Worm (Caenorhabditis elegans) whole organism, L1 larva: Measurements from ENCODE around the gene F39F10.4.

Experiments
- C34B4.2 ChIP-seq: sonication (generic microtip); optimal IDR thresholded peaks from 2 replicates; lab custom pipeline; 2017; ENCODE audit warnings: mild to moderate bottlenecking, missing genetic modification characterization, missing compliant biosample characterization
- F16B12.6 ChIP-seq: fragments of 150-350 bp; optimal IDR thresholded peaks from 2 replicates; lab custom pipeline; 2014; ENCODE audit warnings: missing biosample characterization, missing genetic modification characterization
- aha-1 ChIP-seq: fragments of 150-350 bp; optimal IDR thresholded peaks from 2 replicates; lab custom pipeline; 2014; ENCODE audit warnings: missing biosample characterization, missing genetic modification characterization
- aly-2 ChIP-seq: fragments of 150-350 bp; optimal IDR thresholded peaks from 2 replicates; lab custom pipeline; 2014; ENCODE audit warnings: missing biosample characterization, missing genetic modification characterization
- ama-1 ChIP-seq: fragments of 150-350 bp; optimal IDR thresholded peaks from 2 replicates; lab custom pipeline; 2014
- blmp-1 ChIP-seq: fragments of 150-350 bp; optimal IDR thresholded peaks from 2 replicates; lab custom pipeline; 2014; ENCODE audit warnings: missing biosample characterization, missing genetic modification characterization
- ceh-8 ChIP-seq: fragments of 200-800 bp; sonication (Bioruptor generic); optimal IDR thresholded peaks from 2 replicates; lab custom pipeline; 2018; ENCODE audit warnings: mild to moderate bottlenecking, missing genetic modification characterization, moderate library complexity, missing compliant biosample characterization
- efl-1 ChIP-seq, 4 experiments: fragments of 150-350 bp; optimal IDR thresholded peaks in 3 of 4; peaks in 1 of 4; 1 replicate in 1 of 4; 2 replicates in 3 of 4; lab custom pipeline; 2014; ENCODE audit warnings: missing biosample characterization in 2 of 4, missing genetic modification characterization in 2 of 4, missing genetic modification reagents in 2 of 4
- efl-3 ChIP-seq: fragments of 200-800 bp; sonication (Bioruptor generic); optimal IDR thresholded peaks from 2 replicates; lab custom pipeline; 2018; ENCODE audit warnings: mild to moderate bottlenecking, missing genetic modification characterization, missing compliant biosample characterization
- elt-3 ChIP-seq, 6 experiments: fragments of 150-350 bp in 1 of 6; sonication (generic microtip); optimal IDR thresholded peaks; 2 replicates each; lab custom pipeline; 2017 to 2018; ENCODE audit warnings: missing biosample characterization in 6 of 6, missing genetic modification characterization in 6 of 6, inconsistent platforms in 1 of 6
- fkh-8 ChIP-seq: sonication (generic microtip); optimal IDR thresholded peaks from 2 replicates; lab custom pipeline; 2016; ENCODE audit warnings: mild to moderate bottlenecking, missing genetic modification characterization, missing compliant biosample characterization
- grh-1 ChIP-seq: fragments of 200-800 bp; sonication (Bioruptor generic); IDR thresholded peaks from 2 replicates; pipeline ENCODE4 v1.3.6; 2022; ENCODE audit warnings: missing genetic modification reagents, missing genetic modification characterization, missing compliant biosample characterization
- hlh-17 ChIP-seq: fragments of 200-800 bp; sonication (Bioruptor generic); optimal IDR thresholded peaks from 2 replicates; lab custom pipeline; 2018; ENCODE audit warnings: missing genetic modification characterization, mild to moderate bottlenecking, missing compliant biosample characterization, moderate library complexity, borderline replicate concordance
- hlh-4 ChIP-seq: sonication (generic microtip); optimal IDR thresholded peaks from 2 replicates; lab custom pipeline; 2016; ENCODE audit warnings: mild to moderate bottlenecking, missing genetic modification characterization, missing compliant biosample characterization
- irx-1 ChIP-seq: sonication (generic microtip); optimal IDR thresholded peaks from 2 replicates; lab custom pipeline; 2016; ENCODE audit warnings: missing genetic modification characterization, missing compliant biosample characterization
- lin-15B ChIP-seq: fragments of 150-350 bp; sonication (generic microtip); optimal IDR thresholded peaks from 3 replicates; lab custom pipeline; 2014; ENCODE audit warnings: missing biosample characterization, missing genetic modification characterization
- lin-35 ChIP-seq, 2 experiments: fragments of 150-350 bp; optimal IDR thresholded peaks; 2 replicates each; lab custom pipeline; 2014; ENCODE audit warnings: missing biosample characterization in 2 of 2, missing genetic modification characterization in 2 of 2, missing genetic modification reagents in 2 of 2
- lsy-2 ChIP-seq, 2 experiments: fragments of 150-350 bp; optimal IDR thresholded peaks; 2 replicates each; lab custom pipeline; 2014; ENCODE audit warnings: missing biosample characterization in 2 of 2, missing genetic modification characterization in 2 of 2
- mab-9 ChIP-seq: fragments of 200-800 bp; sonication (Bioruptor generic); IDR thresholded peaks from 2 replicates; pipeline ENCODE4 v1.3.6; 2022; ENCODE audit warnings: missing genetic modification reagents, missing genetic modification characterization, missing compliant biosample characterization
- mef-2 ChIP-seq: fragments of 150-350 bp; optimal IDR thresholded peaks from 2 replicates; lab custom pipeline; 2014; ENCODE audit warnings: missing biosample characterization, missing genetic modification characterization
- nhr-11 ChIP-seq: fragments of 150-350 bp; optimal IDR thresholded peaks from 2 replicates; lab custom pipeline; 2014; ENCODE audit warnings: missing biosample characterization, missing genetic modification characterization
- nhr-12 ChIP-seq: sonication (generic microtip); optimal IDR thresholded peaks from 2 replicates; lab custom pipeline; 2017; ENCODE audit warnings: missing biosample characterization, missing genetic modification characterization
- nhr-237 ChIP-seq: fragments of 150-350 bp; optimal IDR thresholded peaks from 2 replicates; lab custom pipeline; 2014; ENCODE audit warnings: missing biosample characterization, missing genetic modification characterization
- nhr-28 ChIP-seq: fragments of 150-350 bp; optimal IDR thresholded peaks from 2 replicates; lab custom pipeline; 2014; ENCODE audit warnings: missing biosample characterization, missing genetic modification characterization
- nhr-47 ChIP-seq: sonication (generic microtip); optimal IDR thresholded peaks from 2 replicates; lab custom pipeline; 2016; ENCODE audit warnings: mild to moderate bottlenecking, missing genetic modification characterization, moderate library complexity, missing compliant biosample characterization
- nhr-85 ChIP-seq: sonication (generic microtip); peaks from one replicate; lab custom pipeline; 2016; ENCODE audit warnings: missing genetic modification characterization, inconsistent platforms, missing compliant biosample characterization
- nhr-90 ChIP-seq: sonication (generic microtip); optimal IDR thresholded peaks from 2 replicates; lab custom pipeline; 2016; ENCODE audit warnings: mild to moderate bottlenecking, missing genetic modification characterization, missing compliant biosample characterization; ENCODE audit not compliant: poor library complexity
- pax-3 ChIP-seq: fragments of 200-800 bp; sonication (Bioruptor generic); optimal IDR thresholded peaks from 2 replicates; lab custom pipeline; 2018; ENCODE audit warnings: mild to moderate bottlenecking, missing genetic modification characterization, moderate library complexity, missing compliant biosample characterization
- rnt-1 ChIP-seq: sonication (generic microtip); optimal IDR thresholded peaks from 2 replicates; lab custom pipeline; 2016; ENCODE audit warnings: mild to moderate bottlenecking, missing genetic modification characterization, moderate library complexity, missing compliant biosample characterization
- skn-1 ChIP-seq: fragments of 150-350 bp; optimal IDR thresholded peaks from 2 replicates; lab custom pipeline; 2014; ENCODE audit warnings: missing biosample characterization, missing genetic modification characterization
- snu-23 ChIP-seq: sonication (generic microtip); optimal IDR thresholded peaks from 2 replicates; lab custom pipeline; 2016; ENCODE audit warnings: missing genetic modification characterization, missing compliant biosample characterization
- sptf-1 ChIP-seq: fragments of 150-350 bp; optimal IDR thresholded peaks from 2 replicates; lab custom pipeline; 2014; ENCODE audit warnings: missing biosample characterization, missing genetic modification characterization
- tbx-2 ChIP-seq: sonication (generic microtip); optimal IDR thresholded peaks from 2 replicates; lab custom pipeline; 2016; ENCODE audit warnings: missing genetic modification characterization, missing compliant biosample characterization
- unc-130 ChIP-seq: fragments of 150-350 bp; optimal IDR thresholded peaks from 2 replicates; lab custom pipeline; 2017; ENCODE audit warnings: missing biosample characterization, missing genetic modification characterization, inconsistent platforms
- unc-86 ChIP-seq: sonication (generic microtip); optimal IDR thresholded peaks from 2 replicates; lab custom pipeline; 2016; ENCODE audit warnings: missing genetic modification characterization, missing compliant biosample characterization
- unc-98 ChIP-seq: fragments of 200-800 bp; sonication (Bioruptor generic); IDR thresholded peaks from 2 replicates; pipeline ENCODE4 v1.3.6; 2022; ENCODE audit warnings: missing genetic modification characterization, missing compliant biosample characterization
- vab-15 ChIP-seq: sonication (generic microtip); optimal IDR thresholded peaks from 2 replicates; lab custom pipeline; 2017; ENCODE audit warnings: missing genotype, mild to moderate bottlenecking, missing genetic modification characterization, missing compliant biosample characterization
- xbp-1 ChIP-seq: sonication (generic microtip); optimal IDR thresholded peaks from 2 replicates; lab custom pipeline; 2016; ENCODE audit warnings: missing genetic modification characterization, missing compliant biosample characterization

Gene F39F10.4

ce11 chrX:16903619-16904018 lies at the start of gene F39F10.4:
Gene F39F10.4 (minus strand): TSS chrX:16903719.
- no peak for TF ChIP-seq unc-98 (GFP tag; lab: Robert Waterston, UW)
- no peak for TF ChIP-seq grh-1 (GFP tag; lab: Robert Waterston, UW)
- no peak for TF ChIP-seq C34B4.2 (tag; lab: Kevin White, UChicago)
- TF ChIP-seq F16B12.6 (tag; lab: Kevin White, UChicago) = no peak
- no peak for TF ChIP-seq nhr-12 (tag; lab: Kevin White, UChicago)

ce11 chrX:16952859-16953258 lies 49.3 kb upstream of the F39F10.4 start, which contains the start of gene F52G3.8:
Gene F52G3.8 (minus strand): TSS chrX:16952959.
- no peak for TF ChIP-seq aly-2 (tag; lab: Kevin White, UChicago)
- TF ChIP-seq nhr-85 (tag; lab: Kevin White, UChicago) = no peak
- TF ChIP-seq unc-86 (tag; lab: Kevin White, UChicago) = no peak
- TF ChIP-seq pax-3 (tag; lab: Kevin White, UChicago) = no peak
- no peak for TF ChIP-seq F16B12.6 (tag; lab: Kevin White, UChicago)
- no peak for TF ChIP-seq skn-1 (tag; lab: Kevin White, UChicago)
- TF ChIP-seq blmp-1 (tag; lab: Kevin White, UChicago) = no peak

ce11 chrX:16943934-16944914 lies 40.7 kb upstream of the F39F10.4 start:
- TF ChIP-seq aha-1 (tag; lab: Kevin White, UChicago) (no peak), lsy-2 (tag; optimal IDR thresholded peaks at IDR 0.05; lab: Kevin White, UChicago) (peak in 1 of 2 experiments; percentile 30), lin-35 (GFP tag; optimal IDR thresholded peaks at IDR 0.05; lab: Kevin White, UChicago) (peak in 1 of 2 experiments; percentile 4), mef-2 (tag; lab: Kevin White, UChicago) (no peak), fkh-8 (tag; lab: Kevin White, UChicago) (peak; percentile 16), hlh-17 (GFP tag; lab: Kevin White, UChicago) (no peak), nhr-28 (tag; lab: Kevin White, UChicago) (no peak), xbp-1 (tag; lab: Kevin White, UChicago) (no peak), lin-15B (tag; lab: Kevin White, UChicago) (peak; percentile 5), unc-98 (GFP tag; lab: Robert Waterston, UW) (no peak), snu-23 (GFP tag; lab: Kevin White, UChicago) (no peak), nhr-47 (peak; percentile 19), rnt-1 (tag; lab: Kevin White, UChicago) (peak; percentile 36), grh-1 (GFP tag; lab: Robert Waterston, UW) (0 out of 2 replicates have a peak, but pooled peaks have one; percentile 17), unc-130 (tag; lab: Kevin White, UChicago) (no peak), pax-3 (tag; lab: Kevin White, UChicago) (peak; percentile 29), aly-2 (tag; lab: Kevin White, UChicago) (no peak), mab-9 (GFP tag; lab: Robert Waterston, UW) (0 out of 2 replicates have a peak, but pooled peaks have one; percentile 20), ceh-8 (no peak), nhr-11 (tag; lab: Kevin White, UChicago) (no peak), vab-15 (no peak), hlh-4 (tag; lab: Kevin White, UChicago) (no peak), nhr-90 (tag; lab: Kevin White, UChicago) (no peak), nhr-12 (tag; lab: Kevin White, UChicago) (no peak), nhr-85 (tag; lab: Kevin White, UChicago) (no peak), sptf-1 (no peak), elt-3 (tag; optimal IDR thresholded peaks at IDR 0.05; lab: Kevin White, UChicago) (peak in 1 of 6 experiments; percentile 32), irx-1 (tag; lab: Kevin White, UChicago) (no peak), ama-1 (peak; percentile 53), skn-1 (tag; lab: Kevin White, UChicago) (peak; percentile 38), efl-1 (optimal IDR thresholded peaks at IDR 0.05; lab: Kevin White, UChicago) (peak in 1 of 2 experiments; percentile 22), efl-1 (GFP tag; optimal IDR thresholded peaks at IDR 0.05 in 1 of 2; lab: Kevin White, UChicago) (peak in 1 of 2 experiments; percentile 76), nhr-237 (tag; lab: Kevin White, UChicago) (no peak), tbx-2 (tag; lab: Kevin White, UChicago) (no peak), efl-3 (no peak)
